Worm (Caenorhabditis elegans) whole organism, mixed stage, embryonic: Measurements from ENCODE around the gene ZC204.6.
"Not testable (repeated sequence)": the region's sequence is repeated elsewhere in the genome, so short reads cannot be mapped to it uniquely, and the experiment has no call there.

Experiments used
- bed-3 ChIP-seq: fragments of 200-800 bp; sonication (Bioruptor generic); optimal IDR thresholded peaks from 3 replicates; lab custom pipeline; 2018; ENCODE audit warnings: mild to moderate bottlenecking, missing genetic modification characterization, moderate library complexity, missing compliant biosample characterization
- blmp-1 ChIP-seq: fragments of 150-350 bp; optimal IDR thresholded peaks from 2 replicates; lab custom pipeline; 2014; ENCODE audit warnings: missing biosample characterization, missing genetic modification characterization
- ceh-39 ChIP-seq: fragments of 150-350 bp; optimal IDR thresholded peaks from 2 replicates; lab custom pipeline; 2014; ENCODE audit warnings: missing biosample characterization, missing genetic modification characterization
- ceh-43 ChIP-seq: fragments of 200-800 bp; sonication (Bioruptor generic); optimal IDR thresholded peaks from 2 replicates; lab custom pipeline; 2018; ENCODE audit warnings: mild to moderate bottlenecking, missing genetic modification characterization, moderate library complexity, missing compliant biosample characterization
- ceh-83 ChIP-seq: fragments of 200-800 bp; sonication (Bioruptor generic); optimal IDR thresholded peaks from 2 replicates; lab custom pipeline; 2018; ENCODE audit warnings: mild to moderate bottlenecking, missing genetic modification characterization, missing compliant biosample characterization
- ces-1 ChIP-seq: fragments of 150-350 bp; optimal IDR thresholded peaks from 2 replicates; lab custom pipeline; 2014; ENCODE audit warnings: missing biosample characterization, missing genetic modification reagents, missing genetic modification characterization
- cnd-1 ChIP-seq: fragments of 200-800 bp; sonication (Bioruptor generic); optimal IDR thresholded peaks from 2 replicates; lab custom pipeline; 2018; ENCODE audit warnings: mild to moderate bottlenecking, missing genetic modification characterization, missing compliant biosample characterization
- drap-1 ChIP-seq: fragments of 200-800 bp; sonication (Bioruptor generic); optimal IDR thresholded peaks from 3 replicates; lab custom pipeline; 2018; ENCODE audit warnings: mild to moderate bottlenecking, missing genetic modification characterization, missing compliant biosample characterization
- elt-3 ChIP-seq: fragments of 150-350 bp; optimal IDR thresholded peaks from 2 replicates; lab custom pipeline; 2014; ENCODE audit warnings: missing biosample characterization, missing genetic modification characterization
- flh-1 ChIP-seq: fragments of 200-800 bp; sonication (Bioruptor generic); optimal IDR thresholded peaks from 2 replicates; lab custom pipeline; 2018; ENCODE audit warnings: mild to moderate bottlenecking, missing genetic modification characterization, moderate library complexity, missing compliant biosample characterization
- ham-2 ChIP-seq: fragments of 200-800 bp; sonication (Bioruptor generic); optimal IDR thresholded peaks from 2 replicates; lab custom pipeline; 2018; ENCODE audit warnings: mild to moderate bottlenecking, missing genetic modification characterization, missing compliant biosample characterization
- hlh-1 ChIP-seq: fragments of 150-350 bp; optimal IDR thresholded peaks from 2 replicates; lab custom pipeline; 2014; ENCODE audit warnings: missing biosample characterization, missing genetic modification reagents, missing genetic modification characterization
- lin-13 ChIP-seq: fragments of 150-350 bp; optimal IDR thresholded peaks from 2 replicates; lab custom pipeline; 2014; ENCODE audit warnings: missing biosample characterization, missing genetic modification characterization
- lin-32 ChIP-seq: fragments of 200-800 bp; sonication (Bioruptor generic); optimal IDR thresholded peaks from 2 replicates; lab custom pipeline; 2018; ENCODE audit warnings: mild to moderate bottlenecking, missing genetic modification characterization, missing compliant biosample characterization
- lsy-2 ChIP-seq: fragments of 150-350 bp; optimal IDR thresholded peaks from 2 replicates; lab custom pipeline; 2014; ENCODE audit warnings: missing biosample characterization, missing genetic modification characterization
- mab-5 ChIP-seq: fragments of 150-350 bp; optimal IDR thresholded peaks from 2 replicates; lab custom pipeline; 2014; ENCODE audit warnings: missing biosample characterization, missing genetic modification characterization
- mep-1 ChIP-seq: fragments of 150-350 bp; optimal IDR thresholded peaks from 2 replicates; lab custom pipeline; 2017; ENCODE audit warnings: missing biosample characterization, missing genetic modification reagents, missing genetic modification characterization, inconsistent platforms
- mls-2 ChIP-seq: sonication (generic microtip); optimal IDR thresholded peaks from 2 replicates; lab custom pipeline; 2016; ENCODE audit warnings: mild to moderate bottlenecking, missing genetic modification characterization, moderate library complexity, missing compliant biosample characterization
- nhr-12 ChIP-seq: fragments of 150-350 bp; optimal IDR thresholded peaks from 2 replicates; lab custom pipeline; 2014; ENCODE audit warnings: missing biosample characterization, missing genetic modification characterization
- nhr-237 ChIP-seq: fragments of 150-350 bp; optimal IDR thresholded peaks from 2 replicates; lab custom pipeline; 2014; ENCODE audit warnings: missing biosample characterization, missing genetic modification characterization
- nhr-28 ChIP-seq: fragments of 150-350 bp; optimal IDR thresholded peaks from 2 replicates; lab custom pipeline; 2014; ENCODE audit warnings: missing biosample characterization, missing genetic modification characterization
- nhr-76 ChIP-seq: sonication (generic microtip); optimal IDR thresholded peaks from 2 replicates; lab custom pipeline; 2017; ENCODE audit warnings: missing biosample characterization, missing genetic modification characterization
- pha-4 ChIP-seq: fragments of 150-350 bp; optimal IDR thresholded peaks from 2 replicates; lab custom pipeline; 2018; ENCODE audit warnings: missing biosample characterization, missing genetic modification reagents, missing genetic modification characterization
- snpc-4 ChIP-seq: fragments of 150-350 bp; optimal IDR thresholded peaks from 2 replicates; lab custom pipeline; 2014; ENCODE audit warnings: missing biosample characterization, missing genetic modification characterization
- sptf-1 ChIP-seq: sonication (generic microtip); optimal IDR thresholded peaks from 2 replicates; lab custom pipeline; 2017; ENCODE audit warnings: mild to moderate bottlenecking, missing genetic modification characterization, moderate library complexity, missing compliant biosample characterization
- tbx-8 ChIP-seq: fragments of 200-800 bp; sonication (Bioruptor generic); optimal IDR thresholded peaks from 2 replicates; lab custom pipeline; 2018; ENCODE audit warnings: mild to moderate bottlenecking, missing genetic modification characterization, moderate library complexity, missing compliant biosample characterization
- unc-120 ChIP-seq: sonication (generic microtip); optimal IDR thresholded peaks from 2 replicates; lab custom pipeline; 2017; ENCODE audit warnings: missing genetic modification characterization, missing compliant biosample characterization; ENCODE audit not compliant: poor library complexity, severe bottlenecking
- zip-8 ChIP-seq: fragments of 150-350 bp; optimal IDR thresholded peaks from 2 replicates; lab custom pipeline; 2014; ENCODE audit warnings: missing biosample characterization, missing genetic modification characterization
- ztf-11 ChIP-seq: fragments of 150-350 bp; optimal IDR thresholded peaks from 2 replicates; lab custom pipeline; 2014; ENCODE audit warnings: missing biosample characterization, missing genetic modification characterization

ZC204.6 gene

DNA sequence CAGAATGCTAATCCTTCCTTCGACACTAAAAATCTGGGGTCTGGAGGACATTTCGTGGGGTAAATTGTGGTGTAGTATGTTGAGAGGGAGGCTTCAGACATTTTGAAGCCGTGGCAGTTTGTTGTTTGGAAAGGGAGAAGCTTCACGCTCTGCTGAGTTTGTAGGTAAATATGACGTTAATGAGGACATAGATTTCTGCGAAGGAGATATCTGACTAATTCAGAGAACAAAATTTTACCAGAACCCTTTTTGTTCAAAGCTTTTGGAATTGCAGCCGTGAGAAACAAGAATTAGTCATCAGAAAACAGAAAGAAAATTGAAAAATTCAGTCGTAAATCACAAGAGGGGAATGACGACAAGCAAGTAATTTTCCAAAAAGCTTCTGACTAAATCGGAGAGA, 4.1 kb downstream of the ZC204.6 start, which contains the start of gene srh-72:
srh-72 (minus strand) TSS at position 101 of the 400 bp plus-strand sequence.
- TF ChIP-seq lsy-2 (tag; lab: Kevin White, UChicago): no peak
- TF ChIP-seq ceh-43: no peak
- no peak for TF ChIP-seq ztf-11 (tag; lab: Kevin White, UChicago)
- no peak for TF ChIP-seq tbx-8
- TF ChIP-seq bed-3 (GFP tag; lab: Kevin White, UChicago): no peak
- no peak for TF ChIP-seq ces-1 (GFP tag; lab: Kevin White, UChicago)
- TF ChIP-seq blmp-1: no peak
- no peak for TF ChIP-seq hlh-1 (tag; lab: Kevin White, UChicago)
- no peak for TF ChIP-seq sptf-1 (tag; lab: Kevin White, UChicago)
- no peak for TF ChIP-seq cnd-1
- TF ChIP-seq mep-1 (tag; lab: Kevin White, UChicago): no peak
- no peak for TF ChIP-seq unc-120 (tag; lab: Kevin White, UChicago)
- no peak for TF ChIP-seq lin-13 (tag; lab: Kevin White, UChicago)
- no peak for TF ChIP-seq zip-8 (tag; lab: Kevin White, UChicago)
- no peak for TF ChIP-seq lin-32
- no peak for TF ChIP-seq nhr-76 (tag; lab: Kevin White, UChicago)
- no peak for TF ChIP-seq elt-3 (tag; lab: Kevin White, UChicago)
- TF ChIP-seq pha-4 (tag; lab: Kevin White, UChicago): no peak

ce11 chrII:1636392-1636791, 8.2 kb downstream of the ZC204.6 start, which contains the start of gene srg-20:
Gene srg-20, plus strand, starts transcription at chrII:1636692.
- TF ChIP-seq cnd-1; nhr-12 (tag; lab: Kevin White, UChicago); snpc-4 (tag; lab: Kevin White, UChicago): not testable (repeated sequence)

- TF ChIP-seq ceh-83 (GFP tag; lab: Kevin White, UChicago): no peak
- no peak for TF ChIP-seq ces-1 (GFP tag; lab: Kevin White, UChicago)
- no peak for TF ChIP-seq ceh-39 (tag; lab: Kevin White, UChicago)
- no peak for TF ChIP-seq drap-1 (GFP tag; lab: Kevin White, UChicago)
- TF ChIP-seq sptf-1 (tag; lab: Kevin White, UChicago): no peak
- TF ChIP-seq nhr-12 (tag; lab: Kevin White, UChicago): no peak
- TF ChIP-seq pha-4 (tag; lab: Kevin White, UChicago): no peak
- TF ChIP-seq snpc-4 (tag; lab: Kevin White, UChicago): no peak
- TF ChIP-seq lsy-2 (tag; lab: Kevin White, UChicago): no peak
- TF ChIP-seq cnd-1: no peak
- TF ChIP-seq hlh-1 (tag; lab: Kevin White, UChicago): no peak
- TF ChIP-seq nhr-76 (tag; lab: Kevin White, UChicago): no peak
- no peak for TF ChIP-seq nhr-237 (tag; lab: Kevin White, UChicago)
- no peak for TF ChIP-seq unc-120 (tag; lab: Kevin White, UChicago)
- no peak for TF ChIP-seq ham-2
Observed at ce11 chrII:1635969-1636368, 8.7 kb downstream of the ZC204.6 start.

ce11 chrII:1633490-1633889, 11.1 kb downstream of the ZC204.6 start, which contains the start of gene C08E3.1:
Gene C08E3.1, plus strand, starts transcription at chrII:1633790.
- not testable (repeated sequence) for TF ChIP-seq mls-2 (tag; lab: Kevin White, UChicago); mab-5 (tag; lab: Kevin White, UChicago); flh-1 (GFP tag; lab: Kevin White, UChicago)

DNA sequence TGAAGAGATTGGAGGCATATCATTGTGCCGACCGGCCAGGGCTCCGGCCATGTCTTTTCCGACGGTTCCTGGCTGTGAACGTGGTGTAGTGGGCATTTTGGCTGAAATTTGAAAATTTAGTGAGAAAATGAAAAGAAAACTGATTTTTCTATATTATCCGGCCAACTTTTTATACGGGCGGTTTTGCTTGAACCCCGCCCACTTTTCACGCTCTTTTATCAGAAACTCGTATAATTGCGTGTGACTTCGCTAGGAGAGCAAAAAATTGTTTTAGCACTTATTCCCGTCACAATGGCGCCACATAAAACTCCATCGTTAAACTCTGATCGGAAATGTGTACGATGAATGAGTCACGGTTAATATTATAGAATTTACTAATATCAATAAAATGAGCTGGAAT, 12.4 kb downstream of the ZC204.6 start, which contains the start of gene C08E3.13:
C08E3.13 (minus strand) TSS at position 101 of the 400 bp plus-strand sequence.
- not testable (repeated sequence) for TF ChIP-seq snpc-4, ceh-39, sptf-1 (tag; lab: Kevin White, UChicago)
- TF ChIP-seq, all 35 proteins: peak for 0; not testable (repeated sequence) for 35

DNA sequence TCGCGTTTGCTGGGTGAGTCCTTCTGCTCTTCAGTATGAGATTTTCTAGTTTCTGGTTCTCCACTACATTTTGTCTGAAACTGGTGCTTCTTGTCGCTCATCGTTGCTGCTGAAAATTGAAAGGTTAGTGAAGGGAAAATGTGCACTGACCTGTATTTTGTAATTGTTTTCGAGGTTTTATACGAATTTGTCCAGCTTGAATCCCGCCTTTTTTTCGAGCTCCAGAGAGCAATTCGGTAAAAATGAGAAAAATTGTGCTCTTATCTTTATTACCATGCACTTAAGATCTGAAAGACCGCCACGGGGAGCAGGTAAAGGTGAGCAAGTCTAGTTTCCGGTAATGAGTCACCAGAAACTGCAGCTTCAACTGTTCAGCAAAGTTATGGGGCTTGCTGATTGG, 16.8 kb downstream of the ZC204.6 start, which contains the start of gene C08E3.15:
C08E3.15 (minus strand) TSS at position 101 of the 400 bp plus-strand sequence.
- not testable (repeated sequence) for TF ChIP-seq nhr-28 (tag; lab: Kevin White, UChicago); nhr-12 (tag; lab: Kevin White, UChicago); cnd-1
